Worm (Caenorhabditis elegans) whole organism, dauer: Measurements from ENCODE around the gene srab-18.

ENCODE experiments used
- unc-62 ChIP-seq: sonication (generic microtip); optimal IDR thresholded peaks from 2 replicates; lab custom pipeline; 2017; ENCODE audit warnings: missing biosample characterization, missing genetic modification reagents, missing genetic modification characterization

Gene srab-18

ce11 chrV:9859863-9860262 lies 11.4 kb downstream of the srab-18 start, which contains the start of gene lsy-12:
TSS of gene lsy-12 (minus strand) at chrV:9859963.
- TF ChIP-seq unc-62: no peak

ce11 chrV:9856978-9857377 lies 14.3 kb downstream of the srab-18 start:
- TF ChIP-seq unc-62: no peak

ce11 chrV:9855920-9856852 lies 15.1 kb downstream of the srab-18 start:
- TF ChIP-seq unc-62: no peak

- no peak for TF ChIP-seq unc-62
Measured at ce11 chrV:9853801-9854200, 17.4 kb downstream of the srab-18 start.

- TF ChIP-seq unc-62: no peak
Measured at ce11 chrV:9848576-9848975, 22.7 kb downstream of the srab-18 start.

- TF ChIP-seq unc-62: no peak
Measured at ce11 chrV:9843376-9843916, 27.8 kb downstream of the srab-18 start, which contains the start of gene sru-8. TSS of gene sru-8 (plus strand) at chrV:9843866.

ce11 chrV:9841376-9841775 lies 29.9 kb downstream of the srab-18 start, which contains the start of gene sru-36:
TSS of gene sru-36 (plus strand) at chrV:9841676.
- TF ChIP-seq unc-62: no peak

- TF ChIP-seq unc-62: no peak
Measured at ce11 chrV:9837679-9838078, 33.6 kb downstream of the srab-18 start, which contains the start of gene srsx-21. TSS of gene srsx-21 (plus strand) at chrV:9837979.

ce11 chrV:9835945-9836344 lies 35.3 kb downstream of the srab-18 start, which contains the start of gene sru-38:
TSS of gene sru-38 (minus strand) at chrV:9836045.
- no peak for TF ChIP-seq unc-62

ce11 chrV:9833900-9834299 lies 37.3 kb downstream of the srab-18 start, which contains the start of gene sru-40:
TSS of gene sru-40 (minus strand) at chrV:9834000.
- no peak for TF ChIP-seq unc-62

ce11 chrV:9824149-9824548 lies 47.1 kb downstream of the srab-18 start, which contains the start of gene str-2:
TSS of gene str-2 (minus strand) at chrV:9824249.
- no peak for TF ChIP-seq unc-62

ce11 chrV:9821724-9822123 lies 49.5 kb downstream of the srab-18 start, which contains the start of gene str-193:
TSS of gene str-193 (minus strand) at chrV:9821824.
- no peak for TF ChIP-seq unc-62
